Fruit fly (Drosophila melanogaster) whole organism, pupa: ENCODE measurements around the gene CG3505.
A peak's percentile ranks its signal among the peaks of the same experiment; 100 is the strongest.

ENCODE experiments used
- CG10348 ChIP-seq: fragments of 200-800 bp; sonication (Bioruptor generic); IDR thresholded peaks from 2 replicates; pipeline ENCODE4 v1.3.6; 2022; ENCODE audit warnings: missing biosample characterization, missing genetic modification characterization
- CG12605 ChIP-seq: fragments of 200-800 bp; sonication (Bioruptor generic); IDR thresholded peaks from 2 replicates; pipeline ENCODE4 v1.3.6; 2022; ENCODE audit warnings: missing biosample characterization, missing genetic modification characterization
- CG14655 ChIP-seq: fragments of 200-800 bp; sonication (Bioruptor generic); optimal IDR thresholded peaks from 3 replicates; lab custom pipeline; 2017; ENCODE audit warnings: mild to moderate bottlenecking, missing biosample characterization, missing genetic modification reagents, missing genetic modification characterization
- CG15710 ChIP-seq: fragments of 200-800 bp; sonication (Bioruptor generic); optimal IDR thresholded peaks from 2 replicates; lab custom pipeline; 2018; ENCODE audit warnings: missing biosample characterization, mild to moderate bottlenecking, missing genetic modification characterization, moderate library complexity
- CG17806 ChIP-seq: fragments of 200-800 bp; sonication (Bioruptor generic); optimal IDR thresholded peaks from 2 replicates; lab custom pipeline; 2018; ENCODE audit warnings: missing biosample characterization, mild to moderate bottlenecking, missing genetic modification characterization, moderate library complexity
- CG32121 ChIP-seq: fragments of 200-800 bp; sonication (Bioruptor generic); IDR thresholded peaks from 2 replicates; pipeline ENCODE4 v1.3.6; 2022; ENCODE audit warnings: missing biosample characterization, missing genetic modification characterization
- CG4496 ChIP-seq: fragments of 200-800 bp; sonication (Bioruptor generic); IDR thresholded peaks from 3 replicates; pipeline ENCODE4 v1.3.6; 2022; ENCODE audit warnings: missing biosample characterization, missing genetic modification characterization
- CG8301 ChIP-seq: fragments of 200-800 bp; sonication (Bioruptor generic); optimal IDR thresholded peaks from 2 replicates; lab custom pipeline; 2018; ENCODE audit warnings: missing biosample characterization, mild to moderate bottlenecking, missing genetic modification characterization
- CG9948 ChIP-seq: fragments of 200-800 bp; sonication (Bioruptor generic); optimal IDR thresholded peaks from 2 replicates; lab custom pipeline; 2018; ENCODE audit warnings: missing biosample characterization, mild to moderate bottlenecking, missing genetic modification characterization, moderate library complexity
- EcR ChIP-seq: fragments of 200-800 bp; sonication (Bioruptor generic); optimal IDR thresholded peaks from 3 replicates; lab custom pipeline; 2019; ENCODE audit warnings: missing biosample characterization, missing genetic modification characterization, mild to moderate bottlenecking, moderate library complexity, missing genetic modification reagents
- Ets98B ChIP-seq: fragments of 200-800 bp; sonication (Bioruptor generic); IDR thresholded peaks from 2 replicates; pipeline ENCODE4 v1.3.6; 2022; ENCODE audit warnings: missing biosample characterization, missing genetic modification characterization
- Pif1B ChIP-seq: fragments of 200-800 bp; sonication (Bioruptor generic); optimal IDR thresholded peaks from 3 replicates; lab custom pipeline; 2016; ENCODE audit warnings: missing biosample characterization, missing genetic modification characterization
- gl ChIP-seq: fragments of 200-800 bp; sonication (Bioruptor generic); optimal IDR thresholded peaks from 2 replicates; lab custom pipeline; 2018; ENCODE audit warnings: missing biosample characterization, mild to moderate bottlenecking, missing genetic modification characterization
- rn ChIP-seq: fragments of 200-800 bp; sonication (Bioruptor generic); IDR thresholded peaks from 2 replicates; pipeline ENCODE4 v1.3.6; 2022; ENCODE audit warnings: missing biosample characterization, missing genetic modification characterization

DNA sequence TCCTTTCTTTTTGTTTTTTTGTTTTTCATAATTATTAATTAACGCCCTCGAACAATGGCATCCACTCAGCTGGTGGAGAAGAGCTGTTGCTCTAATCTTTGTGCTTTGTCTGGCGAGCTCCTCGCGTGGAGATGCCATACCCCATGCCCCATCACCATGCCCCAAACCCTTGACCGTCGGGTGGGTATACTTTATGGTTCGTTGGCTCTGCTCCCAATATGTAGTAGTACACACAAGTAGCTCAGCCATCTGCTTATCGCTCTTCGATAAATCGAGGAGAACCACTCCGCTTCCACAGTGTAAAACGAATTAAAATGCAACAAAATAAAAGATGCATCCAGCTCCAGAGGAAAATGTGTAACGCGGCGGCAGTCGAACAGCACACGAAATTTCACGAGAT lies 32.8 kb downstream of the CG3505 start:
- TF ChIP-seq CG12605 (GFP tag; lab: Robert Waterston, UW): no peak
- TF ChIP-seq Pif1B (GFP tag; lab: Kevin White, UChicago): no peak
- TF ChIP-seq CG10348: no peak
- no peak for TF ChIP-seq CG9948 (tag; lab: Kevin White, UChicago)
- no peak for TF ChIP-seq CG14655 (GFP tag; lab: Kevin White, UChicago)
- TF ChIP-seq CG17806 (tag; lab: Kevin White, UChicago): no peak
- TF ChIP-seq gl (tag; lab: Kevin White, UChicago): no peak
- TF ChIP-seq CG15710 (tag; lab: Kevin White, UChicago): no peak
- TF ChIP-seq EcR (GFP tag; lab: Kevin White, UChicago): peak; percentile 87
- no peak for TF ChIP-seq Ets98B (GFP tag; lab: Robert Waterston, UW)
- no peak for TF ChIP-seq rn (GFP tag; lab: Robert Waterston, UW)
- TF ChIP-seq CG4496: no peak
- no peak for TF ChIP-seq CG32121
- TF ChIP-seq CG8301 (tag; lab: Kevin White, UChicago): no peak
